Fruit fly (Drosophila melanogaster) ovary, adult (tissue): ENCODE data around the gene dsh.

Experiments
- CG17801 ChIP-seq: fragments of 200-800 bp; optimal IDR thresholded peaks from 2 replicates; lab custom pipeline; 2019; ENCODE audit warnings: missing biosample characterization, mild to moderate bottlenecking, missing genetic modification characterization, moderate library complexity; ENCODE audit not compliant: partially characterized antibody

Gene dsh

DNA sequence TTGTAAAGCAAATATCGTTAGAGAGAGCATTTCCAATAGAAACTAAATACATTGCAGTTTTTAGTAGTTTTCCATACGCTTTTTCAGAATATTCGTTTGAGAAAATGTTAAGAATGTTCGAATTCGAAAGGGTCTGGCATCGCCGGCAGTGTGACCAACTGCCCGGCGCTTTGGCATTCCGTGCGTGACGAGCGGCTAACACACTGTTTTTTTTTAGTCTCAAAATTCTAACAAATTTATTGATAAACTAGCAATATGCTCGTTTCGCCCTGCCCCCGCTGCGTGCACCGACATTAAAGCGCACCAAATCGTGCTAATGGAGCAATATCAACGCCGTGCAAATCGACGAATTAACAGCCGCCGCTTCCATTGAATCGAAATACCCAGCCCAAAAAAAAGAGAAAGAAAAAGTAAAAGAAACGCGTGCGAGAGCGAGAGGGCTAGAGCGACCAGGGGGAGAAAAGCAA lies at the start of gene dsh:
Gene dsh, plus strand, starts transcription at position 174 of the 467 bp plus-strand sequence.
- TF ChIP-seq CG17801 (GFP tag; lab: Kevin White, UChicago): no peak

DNA sequence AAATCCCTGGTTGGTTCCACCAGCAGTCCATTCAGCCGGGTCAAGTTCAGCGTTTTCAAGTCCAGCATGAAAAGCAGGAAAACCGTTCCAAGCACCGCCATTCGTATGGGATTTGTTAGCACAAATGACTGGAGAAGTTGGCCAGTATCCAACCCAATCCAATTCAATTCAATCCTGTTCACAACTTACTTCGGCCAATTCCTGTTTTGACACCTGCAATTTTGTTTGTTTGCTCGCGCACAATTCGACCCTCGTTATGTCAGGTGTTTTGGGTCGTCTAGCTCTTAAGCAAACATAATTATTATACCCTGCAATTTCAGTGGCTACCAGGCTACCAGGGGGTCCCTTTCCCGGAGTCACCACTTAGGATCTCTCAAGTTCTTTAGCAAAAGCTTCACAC lies 44.6 kb upstream of the dsh start, which contains the start of gene Ir10a:
Gene Ir10a, minus strand, starts transcription at position 101 of the 400 bp plus-strand sequence.
- no peak for TF ChIP-seq CG17801 (GFP tag; lab: Kevin White, UChicago)

DNA sequence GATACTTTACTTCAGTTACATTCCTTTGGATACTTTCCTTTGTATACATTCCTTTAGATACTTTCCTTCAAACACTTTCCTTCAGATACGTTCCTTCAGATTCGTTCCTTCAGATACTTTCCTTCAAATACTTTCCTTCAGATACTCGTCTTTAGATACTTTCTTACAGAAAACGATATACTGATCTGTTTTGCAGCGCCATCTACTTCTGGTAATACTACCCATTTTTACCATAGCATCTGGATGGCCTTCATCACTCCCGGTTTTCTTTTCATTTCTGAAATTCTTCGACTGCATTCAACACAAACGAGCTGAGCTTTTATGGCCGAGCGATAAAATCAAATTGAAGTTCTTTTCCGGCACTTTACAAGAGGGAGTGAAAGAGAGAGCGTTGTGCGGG lies 35.8 kb upstream of the dsh start:
- no peak for TF ChIP-seq CG17801 (GFP tag; lab: Kevin White, UChicago)

DNA sequence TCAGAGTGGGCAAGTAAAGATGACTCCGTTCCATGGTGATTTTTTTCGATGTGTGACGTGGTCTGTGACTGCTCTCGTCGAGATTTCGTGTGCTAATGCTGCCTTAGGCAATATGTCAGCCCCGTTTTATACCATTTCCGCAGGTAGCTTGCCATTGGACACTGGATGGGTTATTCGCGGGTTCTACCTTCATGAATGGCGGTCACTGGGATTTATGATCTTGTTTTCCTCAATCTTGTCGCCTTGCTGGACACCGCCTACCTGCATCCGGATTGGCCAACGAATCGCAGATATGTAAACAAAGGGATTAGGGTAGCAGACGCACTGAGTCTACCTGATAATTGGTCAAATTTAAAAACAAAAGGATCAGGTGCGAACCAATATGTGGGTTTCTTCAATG lies 33.4 kb upstream of the dsh start, which contains the start of gene sisA:
Gene sisA, minus strand, starts transcription at position 101 of the 400 bp plus-strand sequence.
- TF ChIP-seq CG17801 (GFP tag; lab: Kevin White, UChicago): no peak

DNA sequence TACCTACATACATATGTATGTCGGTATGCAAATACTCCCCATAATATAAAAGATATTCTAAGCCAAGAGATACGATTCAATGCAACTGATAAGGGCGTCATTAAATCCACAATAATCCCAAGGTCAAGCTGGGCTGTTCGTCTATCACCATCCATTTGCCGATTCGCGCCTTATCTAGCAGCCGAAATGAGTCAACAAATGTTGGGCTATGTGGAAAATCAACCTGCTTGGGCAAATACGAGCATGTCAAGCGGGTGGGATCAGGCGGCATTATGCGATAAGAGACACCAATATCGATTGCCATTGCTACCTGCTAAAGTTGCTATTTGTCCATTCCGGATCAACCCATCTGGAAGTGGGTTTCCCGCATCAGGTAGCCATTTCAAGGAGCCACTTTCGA lies 33.0 kb upstream of the dsh start:
- TF ChIP-seq CG17801 (GFP tag; lab: Kevin White, UChicago): no peak

DNA sequence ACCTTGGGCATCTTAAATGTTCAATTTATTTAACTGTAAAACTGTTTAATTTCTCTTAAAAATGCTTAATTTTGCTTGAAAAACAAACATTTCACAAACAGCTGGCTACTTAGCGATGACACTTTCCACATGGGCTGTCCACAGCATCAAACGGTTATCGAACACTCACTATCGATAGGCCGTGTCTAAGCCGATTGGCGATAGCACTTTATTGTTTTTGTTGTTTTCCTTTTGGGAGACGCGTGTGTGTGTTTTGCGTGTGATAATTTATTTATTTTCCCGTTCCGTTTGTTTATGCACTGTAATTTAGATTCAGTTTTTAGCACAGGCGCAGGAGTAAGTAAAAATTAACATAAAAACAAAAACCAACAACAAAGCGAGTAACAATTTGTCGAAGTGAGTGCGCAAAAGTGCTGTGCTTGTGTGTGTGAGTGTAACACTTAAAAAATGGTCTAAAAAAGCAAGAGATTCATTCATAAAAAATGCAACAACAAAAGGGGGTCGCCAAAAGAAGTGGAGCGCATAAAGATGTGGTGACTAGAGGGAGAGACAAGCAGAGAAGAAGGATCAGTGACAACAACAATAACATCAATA lies 30.4 kb upstream of the dsh start, which contains the start of gene Gapvd1:
Gene Gapvd1, plus strand, starts transcription at position 211 of the 594 bp plus-strand sequence.
- peak; percentile 45 for TF ChIP-seq CG17801 (GFP tag; lab: Kevin White, UChicago)

DNA sequence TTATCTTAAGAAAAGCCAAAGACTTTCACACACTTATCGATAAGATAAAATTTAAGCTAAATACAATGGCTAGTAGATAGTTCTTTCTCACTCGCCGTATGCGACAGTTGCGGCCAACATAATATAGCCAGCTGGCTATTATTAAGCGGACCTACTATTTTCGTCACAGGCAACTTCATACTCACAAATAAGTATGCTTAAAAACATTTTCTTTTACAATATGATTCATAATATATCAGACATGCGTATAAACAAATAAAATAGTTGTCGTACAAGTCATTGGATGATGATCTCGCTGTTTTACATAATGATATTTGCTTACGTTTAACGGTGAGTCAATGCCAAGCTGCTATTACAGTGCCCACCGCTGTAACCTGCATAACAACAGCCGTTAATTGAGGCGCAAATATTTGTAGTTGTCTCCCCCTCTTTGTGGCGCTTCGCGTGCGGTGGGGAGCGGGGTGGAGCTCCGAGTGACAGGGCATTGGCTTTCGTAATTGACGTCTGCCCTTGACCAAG lies 29.4 kb upstream of the dsh start:
- peak; percentile 85 for TF ChIP-seq CG17801 (GFP tag; lab: Kevin White, UChicago)

DNA sequence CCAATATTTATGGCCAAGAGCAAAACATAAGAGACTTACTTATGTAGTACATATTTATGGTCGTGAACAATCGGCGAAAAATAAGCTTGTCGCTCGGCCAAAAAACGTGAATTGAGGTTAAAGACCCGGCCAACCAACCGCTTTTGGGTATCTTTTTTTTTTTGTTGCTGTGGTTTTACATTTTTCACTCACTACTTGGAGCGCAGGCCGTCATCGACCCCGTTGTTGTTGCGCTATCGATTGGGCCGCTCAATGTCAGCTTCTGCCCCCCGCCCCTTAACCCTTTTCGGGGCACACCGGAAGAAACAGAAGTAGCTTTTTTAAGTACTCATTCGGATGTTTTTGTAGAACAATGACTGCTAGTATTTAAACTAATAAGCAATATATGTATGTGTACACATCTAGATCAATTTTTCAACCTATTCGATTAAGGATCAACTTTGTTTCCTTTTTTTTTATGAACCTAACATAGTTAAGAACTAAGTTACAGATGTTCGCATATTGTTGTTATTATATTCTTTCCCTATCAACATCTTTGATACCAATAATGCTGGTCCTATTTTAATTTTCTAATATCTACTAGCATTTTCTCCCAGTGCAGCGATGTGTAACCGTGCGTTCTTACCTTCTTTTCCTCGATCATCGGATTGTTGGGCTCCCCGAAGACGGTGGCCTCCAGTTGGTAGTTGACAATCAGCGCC lies 17.5 kb upstream of the dsh start:
- peak; percentile 32 for TF ChIP-seq CG17801 (GFP tag; lab: Kevin White, UChicago)

DNA sequence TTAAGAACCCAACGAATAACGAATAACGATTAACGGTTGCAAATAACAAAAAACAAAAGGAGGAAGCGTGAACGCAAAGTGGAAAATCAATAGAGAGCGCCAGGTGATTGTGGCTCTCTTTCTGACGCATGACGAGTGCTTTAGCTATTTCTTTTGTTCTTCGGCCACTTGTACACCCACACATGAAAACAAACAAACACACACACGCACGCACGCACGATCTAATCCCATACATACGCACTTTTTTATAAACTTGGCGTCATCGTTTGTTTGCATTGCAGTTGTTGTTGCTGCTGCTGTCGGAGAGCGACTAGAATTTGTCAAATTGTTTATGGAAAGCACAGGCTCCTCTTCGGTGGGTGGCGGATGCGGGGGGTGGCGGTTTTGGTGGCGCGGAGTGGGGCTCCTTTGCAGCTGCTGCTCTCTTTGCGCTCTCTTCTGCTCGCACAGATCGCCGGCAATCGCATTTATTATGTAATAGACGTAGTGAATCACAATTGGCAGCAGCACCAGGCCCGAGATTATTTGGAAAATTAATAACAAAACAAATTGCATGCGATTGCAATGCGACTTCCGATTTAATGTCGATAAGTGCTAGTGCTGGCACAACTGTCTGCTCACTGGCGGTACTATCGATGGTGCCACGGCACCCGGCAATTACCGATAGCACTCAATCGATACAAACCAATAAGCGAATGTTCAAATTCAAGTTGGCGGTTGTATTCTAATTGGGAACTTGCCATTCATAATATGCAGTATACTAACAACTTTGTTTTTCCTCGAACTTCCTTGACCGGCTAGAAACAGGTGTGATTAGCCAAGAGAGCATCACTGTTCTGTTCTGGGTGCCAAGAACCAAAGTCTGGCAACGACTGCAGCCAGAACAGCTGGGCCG lies 16.5 kb upstream of the dsh start:
- TF ChIP-seq CG17801 (GFP tag; lab: Kevin White, UChicago): peak; percentile 41

DNA sequence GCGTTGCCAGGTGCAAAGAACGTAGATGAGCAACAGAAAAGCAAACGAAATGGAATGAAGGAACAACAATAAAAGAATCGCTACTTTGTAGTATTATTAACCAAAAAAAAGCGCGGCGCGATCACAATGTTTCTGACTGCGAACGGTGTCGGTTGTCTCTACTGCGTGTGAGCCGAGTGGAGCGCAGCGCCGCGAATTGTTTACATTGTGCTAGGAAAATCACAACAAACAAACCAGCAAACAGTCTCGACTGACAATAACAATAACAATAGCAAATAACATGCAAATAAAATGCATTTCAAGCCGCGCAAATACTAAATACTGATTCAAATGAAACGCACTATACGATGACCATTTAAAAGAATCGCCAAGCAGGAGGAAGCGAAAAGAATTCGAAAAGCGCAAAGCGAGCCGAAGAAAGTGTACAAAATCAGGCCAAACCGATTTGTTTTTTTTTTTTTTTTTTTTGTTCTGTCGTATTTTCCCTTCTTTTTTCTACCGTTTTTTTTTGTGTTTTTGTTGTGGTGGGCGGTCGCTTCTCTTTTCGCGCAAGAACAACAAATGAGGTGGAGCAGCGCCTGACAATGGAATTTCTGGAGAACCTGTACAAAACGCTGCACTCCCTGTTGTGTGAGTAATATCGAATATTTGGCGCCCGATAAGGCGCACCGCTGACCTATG lies 15.7 kb upstream of the dsh start, which contains the start of the genes CG34348 and Kap3:
Gene CG34348, plus strand, starts transcription at position 6 of the 681 bp plus-strand sequence.
Gene Kap3, minus strand, starts transcription at position 217 of the 681 bp plus-strand sequence.
- TF ChIP-seq CG17801 (GFP tag; lab: Kevin White, UChicago): no peak

DNA sequence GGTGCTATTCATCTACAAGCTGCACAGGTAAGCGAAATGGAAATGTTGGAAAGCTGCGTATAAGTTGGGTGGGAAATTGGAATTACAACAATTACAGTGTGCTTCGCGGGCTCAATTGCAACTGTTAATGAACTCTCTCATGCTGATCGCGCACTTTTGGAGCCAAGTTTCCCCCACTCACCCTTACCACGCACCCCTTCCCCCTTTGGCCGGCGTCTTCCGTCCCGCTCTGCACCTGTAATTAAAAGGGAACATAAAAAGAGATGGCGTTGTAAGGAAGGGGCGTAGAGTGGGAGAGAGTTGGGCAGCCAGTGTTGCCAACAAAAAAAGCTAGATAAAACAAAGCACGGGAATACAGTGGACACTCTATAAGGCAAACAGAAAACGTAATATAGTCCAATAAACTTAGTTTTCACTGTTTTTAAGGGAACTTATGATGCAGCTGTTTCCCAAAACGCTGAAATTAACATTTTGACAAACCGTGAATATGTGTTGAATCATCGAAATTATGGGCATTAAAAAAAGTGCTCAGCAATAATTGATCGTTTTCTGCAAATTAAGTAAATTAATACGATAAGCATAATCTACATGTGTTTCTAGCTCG lies 14.9 kb upstream of the dsh start:
- no peak for TF ChIP-seq CG17801 (GFP tag; lab: Kevin White, UChicago)

DNA sequence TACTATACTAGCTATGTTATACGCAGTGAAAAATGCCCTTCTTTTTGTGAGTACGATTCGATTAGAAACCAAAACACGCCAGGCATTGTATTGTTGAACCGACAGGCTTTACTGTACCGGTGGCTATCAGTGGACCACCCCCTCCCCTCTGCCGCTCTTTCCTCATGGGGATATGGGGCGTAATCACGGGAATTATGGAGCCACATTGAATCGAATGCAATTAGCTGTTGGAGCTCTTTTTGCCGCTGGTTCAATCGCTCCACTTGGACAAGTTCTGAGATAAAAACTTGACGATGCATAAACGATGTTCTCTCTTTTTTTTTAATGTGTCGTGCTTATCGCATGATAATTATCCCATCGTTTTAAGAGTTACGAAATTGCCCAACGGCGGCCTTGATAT lies 13.5 kb upstream of the dsh start:
- no peak for TF ChIP-seq CG17801 (GFP tag; lab: Kevin White, UChicago)

DNA sequence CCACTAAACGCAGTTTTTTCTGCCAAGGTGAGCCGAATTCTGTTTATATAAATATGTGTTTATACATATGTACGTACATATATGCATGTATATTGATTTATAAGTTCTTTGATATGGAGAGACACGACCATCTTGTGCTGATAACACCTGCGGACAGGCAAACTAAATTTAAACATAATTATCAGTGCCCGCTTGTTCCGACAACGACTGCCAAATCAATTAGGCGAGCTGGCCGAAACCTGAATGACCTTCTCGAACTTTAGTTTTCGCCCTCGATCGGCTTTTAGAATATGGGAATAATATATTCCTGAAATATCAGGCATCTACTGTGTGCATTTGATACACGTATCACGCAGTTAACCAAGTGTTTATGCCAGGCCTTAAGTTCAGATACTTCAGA lies 12.9 kb upstream of the dsh start:
- TF ChIP-seq CG17801 (GFP tag; lab: Kevin White, UChicago): no peak

DNA sequence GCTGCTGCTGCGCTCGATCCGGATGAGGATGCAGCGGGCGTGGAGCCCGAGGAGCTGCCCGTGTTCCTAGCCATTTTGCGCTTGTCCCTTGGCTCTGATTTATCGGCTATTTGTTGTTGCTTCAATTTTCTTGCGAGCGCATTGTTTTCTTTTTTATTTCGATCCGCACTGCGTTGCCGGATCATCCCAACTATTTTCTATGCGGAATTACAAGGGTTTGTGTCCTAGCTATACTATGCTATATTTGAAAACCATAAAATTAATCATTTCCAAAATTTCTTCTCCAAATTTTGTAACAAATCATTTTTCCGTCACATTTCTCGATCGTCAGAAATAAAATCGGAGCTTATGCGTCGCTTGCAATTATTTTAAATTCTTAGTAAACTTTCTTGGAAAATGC lies 7.9 kb upstream of the dsh start, which contains the start of the genes GCS1 and CG11756:
Gene GCS1, minus strand, starts transcription at position 193 of the 400 bp plus-strand sequence.
Gene CG11756, plus strand, starts transcription at position 312 of the 400 bp plus-strand sequence.
- peak; percentile 24 for TF ChIP-seq CG17801 (GFP tag; lab: Kevin White, UChicago)
